Fruit fly (Drosophila melanogaster) whole organism, embryonic: ENCODE data around the gene Schip1.

Source experiments
- Ada2b ChIP-seq: fragments of 200-800 bp; sonication (Bioruptor generic); IDR thresholded peaks from 2 replicates; pipeline ENCODE4 v1.3.6; 2022; ENCODE audit warnings: missing biosample characterization, missing genetic modification characterization
- Aef1 ChIP-seq: fragments of 200-800 bp; sonication (Bioruptor generic); IDR thresholded peaks from 3 replicates; pipeline ENCODE4 v1.3.6; 2022; ENCODE audit warnings: missing biosample characterization, missing genetic modification characterization
- Atf6 ChIP-seq: fragments of 200-800 bp; sonication (Bioruptor generic); IDR thresholded peaks from 2 replicates; pipeline ENCODE4 v1.3.6; 2022; ENCODE audit warnings: missing biosample characterization, missing genetic modification characterization
- CG10147 ChIP-seq: fragments of 200-800 bp; sonication (Bioruptor generic); optimal IDR thresholded peaks from 2 replicates; lab custom pipeline; 2019; ENCODE audit warnings: missing biosample characterization, mild to moderate bottlenecking, missing genetic modification characterization, moderate library complexity
- CG10431 ChIP-seq: fragments of 200-800 bp; sonication (Bioruptor generic); optimal IDR thresholded peaks from 3 replicates; lab custom pipeline; 2018; ENCODE audit warnings: missing biosample characterization, mild to moderate bottlenecking, missing genetic modification characterization
- CG11560 ChIP-seq: fragments of 200-800 bp; sonication (Bioruptor generic); IDR thresholded peaks from 3 replicates; pipeline ENCODE4 v1.3.6; 2022; ENCODE audit warnings: missing biosample characterization, missing genetic modification characterization
- CG1233 ChIP-seq: fragments of 200-800 bp; sonication (Bioruptor generic); optimal IDR thresholded peaks from 4 replicates; lab custom pipeline; 2018; ENCODE audit warnings: missing biosample characterization, mild to moderate bottlenecking, missing genetic modification characterization
- CG13287 ChIP-seq: fragments of 200-800 bp; sonication (Bioruptor generic); IDR thresholded peaks from 2 replicates; pipeline ENCODE4 v1.3.6; 2022; ENCODE audit warnings: missing biosample characterization, missing genetic modification characterization; ENCODE audit not compliant: partially characterized antibody
- CG14710 ChIP-seq: fragments of 200-800 bp; sonication (Bioruptor generic); optimal IDR thresholded peaks from 3 replicates; lab custom pipeline; 2019; ENCODE audit warnings: missing biosample characterization, mild to moderate bottlenecking, missing genetic modification characterization, moderate library complexity
- CG1647 ChIP-seq: fragments of 200-800 bp; sonication (Bioruptor generic); optimal IDR thresholded peaks from 3 replicates; lab custom pipeline; 2016; ENCODE audit warnings: missing biosample characterization, missing genetic modification characterization
- CG16813 ChIP-seq: fragments of 200-800 bp; sonication (Bioruptor generic); IDR thresholded peaks from 3 replicates; pipeline ENCODE4 v1.3.6; 2022; ENCODE audit warnings: missing biosample characterization, missing genetic modification characterization; ENCODE audit not compliant: partially characterized antibody
- CG17328 ChIP-seq: fragments of 200-800 bp; sonication (Bioruptor generic); IDR thresholded peaks from 2 replicates; pipeline ENCODE4 v1.3.6; 2022; ENCODE audit warnings: missing biosample characterization, missing genetic modification characterization
- CG17359 ChIP-seq: fragments of 200-800 bp; sonication (Bioruptor generic); optimal IDR thresholded peaks from 3 replicates; lab custom pipeline; 2018; ENCODE audit warnings: missing biosample characterization, mild to moderate bottlenecking, missing genetic modification characterization, moderate library complexity
- CG17829 ChIP-seq: fragments of 200-800 bp; optimal IDR thresholded peaks from 2 replicates; lab custom pipeline; 2019; ENCODE audit warnings: missing biosample characterization, mild to moderate bottlenecking, missing genetic modification characterization, moderate library complexity
- CG18599 ChIP-seq: fragments of 200-800 bp; sonication (Bioruptor generic); optimal IDR thresholded peaks from 3 replicates; lab custom pipeline; 2017; ENCODE audit warnings: missing biosample characterization, missing genetic modification characterization, mild to moderate bottlenecking, moderate library complexity, missing genetic modification reagents
- CG6813 ChIP-seq: fragments of 200-800 bp; sonication (Bioruptor generic); optimal IDR thresholded peaks from 2 replicates; lab custom pipeline; 2017; ENCODE audit warnings: missing biosample characterization, missing genetic modification characterization, mild to moderate bottlenecking, moderate library complexity, missing genetic modification reagents
- CG7556 ChIP-seq: fragments of 200-800 bp; sonication (Bioruptor generic); optimal IDR thresholded peaks from 2 replicates; lab custom pipeline; 2017; ENCODE audit warnings: missing biosample characterization, mild to moderate bottlenecking, missing genetic modification characterization
- CrebB ChIP-seq: fragments of 200-800 bp; sonication (Bioruptor generic); optimal IDR thresholded peaks from 3 replicates; lab custom pipeline; 2018; ENCODE audit warnings: missing biosample characterization, mild to moderate bottlenecking, missing genetic modification characterization
- ERR ChIP-seq: fragments of 200-800 bp; sonication (Bioruptor generic); optimal IDR thresholded peaks from 2 replicates; lab custom pipeline; 2016; ENCODE audit warnings: missing biosample characterization, missing genetic modification characterization
- Elba2 ChIP-seq: fragments of 200-800 bp; sonication (Bioruptor generic); optimal IDR thresholded peaks from 3 replicates; lab custom pipeline; 2016; ENCODE audit warnings: missing biosample characterization, missing genetic modification characterization
- GATAe ChIP-seq: fragments of 200-800 bp; sonication (Bioruptor generic); conservative IDR thresholded peaks from 2 replicates; pipeline ENCODE4 v1.3.6; 2022; ENCODE audit warnings: missing biosample characterization, missing genetic modification characterization
- Gsc ChIP-seq: fragments of 200-800 bp; sonication (Bioruptor generic); IDR thresholded peaks from 2 replicates; pipeline ENCODE4 v1.3.6; 2022; ENCODE audit warnings: missing biosample characterization, missing genetic modification characterization
- HmgD ChIP-seq: fragments of 200-800 bp; sonication (Bioruptor generic); optimal IDR thresholded peaks from 3 replicates; lab custom pipeline; 2016; ENCODE audit warnings: missing biosample characterization, missing genetic modification characterization
- Hsf ChIP-seq: fragments of 200-800 bp; sonication (Bioruptor generic); optimal IDR thresholded peaks from 3 replicates; lab custom pipeline; 2016; ENCODE audit warnings: missing biosample characterization, missing genetic modification characterization
- MESR4 ChIP-seq: fragments of 200-800 bp; sonication (Bioruptor generic); optimal IDR thresholded peaks from 2 replicates; lab custom pipeline; 2018; ENCODE audit warnings: missing biosample characterization, mild to moderate bottlenecking, missing genetic modification characterization, moderate library complexity
- Max ChIP-seq: fragments of 200-800 bp; sonication (Bioruptor generic); optimal IDR thresholded peaks from 2 replicates; lab custom pipeline; 2016; ENCODE audit warnings: missing biosample characterization, mild to moderate bottlenecking, missing genetic modification characterization
- Med ChIP-seq: fragments of 200-800 bp; sonication (Bioruptor generic); peaks from one replicate; lab custom pipeline; 2016; ENCODE audit warnings: missing biosample characterization, missing genetic modification characterization, mild to moderate bottlenecking, inconsistent platforms, moderate library complexity
- PHDP ChIP-seq: fragments of 200-800 bp; sonication (Bioruptor generic); optimal IDR thresholded peaks from 3 replicates; lab custom pipeline; 2018; ENCODE audit warnings: missing biosample characterization, mild to moderate bottlenecking, missing genetic modification characterization, moderate library complexity
- Xrp1 ChIP-seq: fragments of 200-800 bp; sonication (Bioruptor generic); IDR thresholded peaks from 2 replicates; pipeline ENCODE4 v1.3.6; 2022; ENCODE audit warnings: missing biosample characterization, missing genetic modification characterization
- ash1 ChIP-seq: fragments of 200-800 bp; sonication (Bioruptor generic); optimal IDR thresholded peaks from 2 replicates; lab custom pipeline; 2018; ENCODE audit warnings: missing biosample characterization, mild to moderate bottlenecking, missing genetic modification characterization
- ato ChIP-seq: fragments of 200-800 bp; sonication (Bioruptor generic); IDR thresholded peaks from 2 replicates; pipeline ENCODE4 v1.3.6; 2022; ENCODE audit warnings: missing biosample characterization, missing genetic modification characterization; ENCODE audit not compliant: partially characterized antibody
- bbx ChIP-seq: fragments of 200-800 bp; sonication (Bioruptor generic); IDR thresholded peaks from 2 replicates; pipeline ENCODE4 v1.3.6; 2022; ENCODE audit warnings: missing biosample characterization, missing genetic modification characterization; ENCODE audit not compliant: partially characterized antibody
- bsh ChIP-seq, 2 experiments: fragments of 200-800 bp; sonication (Bioruptor generic); optimal IDR thresholded peaks; 2 replicates each; lab custom pipeline; 2017 to 2018; ENCODE audit warnings: mild to moderate bottlenecking in 2 of 2, missing biosample characterization in 2 of 2, missing genetic modification characterization in 2 of 2, moderate library complexity in 1 of 2
- cad ChIP-seq: fragments of >200 bp; optimal IDR thresholded peaks from 2 replicates; lab custom pipeline; 2017; ENCODE audit warnings: missing biosample characterization, missing genetic modification characterization
- dati ChIP-seq: fragments of 200-800 bp; sonication (Bioruptor generic); IDR thresholded peaks from 2 replicates; pipeline ENCODE4 v1.3.6; 2022; ENCODE audit warnings: missing biosample characterization, missing genetic modification characterization
- dm ChIP-seq: fragments of 200-800 bp; sonication (Bioruptor generic); optimal IDR thresholded peaks from 3 replicates; lab custom pipeline; 2016; ENCODE audit warnings: missing biosample characterization, missing genetic modification characterization
- emc ChIP-seq: fragments of 200-800 bp; sonication (Bioruptor generic); optimal IDR thresholded peaks from 2 replicates; lab custom pipeline; 2016; ENCODE audit warnings: missing biosample characterization, missing genetic modification characterization
- fd102C ChIP-seq: fragments of 200-800 bp; sonication (Bioruptor generic); optimal IDR thresholded peaks from 2 replicates; lab custom pipeline; 2018; ENCODE audit warnings: missing biosample characterization, mild to moderate bottlenecking, missing genetic modification characterization, moderate library complexity
- gce ChIP-seq: fragments of 200-800 bp; sonication (Bioruptor generic); IDR thresholded peaks from 3 replicates; pipeline ENCODE4 v1.3.6; 2022; ENCODE audit warnings: missing biosample characterization, missing genetic modification characterization
- inv ChIP-seq: fragments of 200-800 bp; sonication (Bioruptor generic); IDR thresholded peaks from 2 replicates; pipeline ENCODE4 v1.3.6; 2022; ENCODE audit warnings: missing biosample characterization, missing genetic modification characterization; ENCODE audit not compliant: partially characterized antibody
- knrl ChIP-seq: fragments of 200-800 bp; sonication (Bioruptor generic); IDR thresholded peaks from 3 replicates; pipeline ENCODE4 v1.3.6; 2022; ENCODE audit warnings: missing biosample characterization, missing genetic modification characterization; ENCODE audit not compliant: partially characterized antibody
- maf-S ChIP-seq: fragments of 200-800 bp; sonication (Bioruptor generic); optimal IDR thresholded peaks from 2 replicates; lab custom pipeline; 2016; ENCODE audit warnings: missing biosample characterization, missing genetic modification characterization
- pfk ChIP-seq: fragments of 200-800 bp; sonication (Bioruptor generic); optimal IDR thresholded peaks from 2 replicates; lab custom pipeline; 2018; ENCODE audit warnings: missing biosample characterization, mild to moderate bottlenecking, missing genetic modification characterization, moderate library complexity
- phol ChIP-seq: fragments of 200-800 bp; sonication (Bioruptor generic); optimal IDR thresholded peaks from 3 replicates; lab custom pipeline; 2018; ENCODE audit warnings: missing biosample characterization, mild to moderate bottlenecking, missing genetic modification characterization, moderate library complexity
- salm ChIP-seq: fragments of 200-800 bp; sonication (Bioruptor generic); optimal IDR thresholded peaks from 2 replicates; lab custom pipeline; 2018; ENCODE audit warnings: missing biosample characterization, mild to moderate bottlenecking, missing genetic modification characterization
- slp2 ChIP-seq: fragments of 200-800 bp; sonication (Bioruptor generic); optimal IDR thresholded peaks from 2 replicates; lab custom pipeline; 2016; ENCODE audit warnings: missing biosample characterization, missing genetic modification characterization
- tin ChIP-seq: fragments of 200-800 bp; sonication (Bioruptor generic); optimal IDR thresholded peaks from 3 replicates; lab custom pipeline; 2016; ENCODE audit warnings: missing biosample characterization, missing genetic modification characterization
- tll ChIP-seq, 2 experiments: fragments of 200-800 bp in 1 of 2; fragments of >200 bp in 1 of 2; sonication (Bioruptor generic) in 1 of 2; optimal IDR thresholded peaks; 2 replicates each; lab custom pipeline; 2017 to 2019; ENCODE audit warnings: missing biosample characterization in 2 of 2, missing genetic modification characterization in 2 of 2, mild to moderate bottlenecking in 1 of 2, moderate library complexity in 1 of 2

Gene Schip1

dm6 chr2L:10306518-10307260, 24.2 kb downstream of the Schip1 start, which contains the start of the genes CG5390 and CG4968 (continued):
- TF ChIP-seq PHDP (peak; percentile 80), Xrp1 (GFP tag; lab: Robert Waterston, UW) (peak; percentile 62; the same call in 1 of the 2 replicates), inv (GFP tag; lab: Robert Waterston, UW) (no peak), CG10431 (GFP tag; lab: Kevin White, UChicago) (peak; percentile 39), emc (GFP tag; lab: Kevin White, UChicago) (no peak), dm (no peak), dati (no peak), slp2 (GFP tag; lab: Kevin White, UChicago) (no peak), CrebB (tag; lab: Kevin White, UChicago) (peak; percentile 56), maf-S (GFP tag; lab: Kevin White, UChicago) (no peak), Elba2 (GFP tag; lab: Kevin White, UChicago) (no peak), Atf6 (GFP tag; lab: Robert Waterston, UW) (peak; percentile 75; the same call in 1 of the 2 replicates), Ada2b (GFP tag; lab: Robert Waterston, UW) (peak; percentile 63), tin (GFP tag; lab: Kevin White, UChicago) (peak; percentile 46), Med (GFP tag; lab: Kevin White, UChicago) (peak; percentile 87), Gsc (GFP tag; lab: Robert Waterston, UW) (no peak), CG14710 (peak; percentile 70), knrl (GFP tag; lab: Robert Waterston, UW) (peak; percentile 35; the same call in 2 of the 3 replicates), ERR (no peak), CG6813 (GFP tag; lab: Kevin White, UChicago) (no peak), phol (tag; lab: Kevin White, UChicago) (peak; percentile 70), tll (GFP tag; optimal IDR thresholded peaks at IDR 0.05; lab: Kevin White, UChicago) (no peak), cad (GFP tag; lab: Kevin White, UChicago) (no peak), CG17829 (peak; percentile 79), GATAe (GFP tag; lab: Robert Waterston, UW) (no peak), CG1647 (GFP tag; lab: Kevin White, UChicago) (no peak), CG13287 (GFP tag; lab: Robert Waterston, UW) (peak; percentile 73), gce (GFP tag; lab: Robert Waterston, UW) (peak; percentile 53; the same call in 1 of the 3 replicates), Max (peak; percentile 50), CG17359 (peak; percentile 72), fd102C (GFP tag; lab: Kevin White, UChicago) (no peak), salm (peak; percentile 58), CG10147 (GFP tag; lab: Kevin White, UChicago) (peak; percentile 70), ato (peak; percentile 27; the same call in 1 of the 2 replicates), CG1233 (peak; percentile 46), Hsf (GFP tag; lab: Kevin White, UChicago) (peak; percentile 34), CG11560 (tag; lab: Robert Waterston, UW) (no peak), bsh (GFP tag; optimal IDR thresholded peaks at IDR 0.05; lab: Kevin White, UChicago) (peak in 1 of 2 experiments; percentile 74), MESR4 (GFP tag; lab: Kevin White, UChicago) (peak; percentile 81), CG18599 (GFP tag; lab: Kevin White, UChicago) (peak; percentile 79), CG17328 (GFP tag; lab: Robert Waterston, UW) (peak; percentile 69), pfk (GFP tag; lab: Kevin White, UChicago) (peak; percentile 94), CG16813 (GFP tag; lab: Robert Waterston, UW) (peak; percentile 32; the same call in 1 of the 3 replicates), CG7556 (peak; percentile 71), ash1 (no peak), HmgD (GFP tag; lab: Kevin White, UChicago) (no peak), bbx (GFP tag; lab: Robert Waterston, UW) (peak; percentile 72), Aef1 (GFP tag; lab: Robert Waterston, UW) (peak; percentile 38; the same call in 1 of the 3 replicates)
